Worm (Caenorhabditis elegans): ENCODE data around the gene Y41E3.18.
"Not testable (repeated sequence)": the region's sequence is repeated elsewhere in the genome, so short reads cannot be mapped to it uniquely, and the experiment has no call there.

The Y41E3.18 gene

ce11 chrIV:15049288-15050094, 16.1 kb downstream of the Y41E3.18 start (continued):
- TF ChIP-seq hsf-1 (GFP tag; IDR thresholded peaks at IDR 0.05) (0 out of 2 replicates have a peak, but pooled peaks have one; percentile 5), bed-2 (GFP tag; IDR thresholded peaks at IDR 0.05) (no peak), ceh-91 (GFP tag; IDR thresholded peaks at IDR 0.05) (no peak), efl-1 (GFP tag; optimal IDR thresholded peaks at IDR 0.05) (no peak), atf-7 (tag; optimal IDR thresholded peaks at IDR 0.05) (no peak)

ce11 chrIV:15047940-15048339, 17.6 kb downstream of the Y41E3.18 start:
- TF ChIP-seq snpc-4 (GFP tag; optimal IDR thresholded peaks at IDR 0.05), result not testable (repeated sequence)
- TF ChIP-seq snpc-4 (tag; optimal IDR thresholded peaks at IDR 0.05) (peak in 1 of 4 experiments; percentile 67), mcd-1 (GFP tag; IDR thresholded peaks at IDR 0.05) (0 out of 2 replicates have a peak, but pooled peaks have one; percentile 29)

- TF ChIP-seq madf-10 (tag; optimal IDR thresholded peaks at IDR 0.05) (no peak), hlh-12 (tag; optimal IDR thresholded peaks at IDR 0.05) (no peak), egl-18 (GFP tag; IDR thresholded peaks at IDR 0.05) (no peak), xnd-1 (tag; optimal IDR thresholded peaks at IDR 0.05) (no peak), efl-1 (GFP tag; optimal IDR thresholded peaks at IDR 0.05) (no peak), athp-1 (tag; optimal IDR thresholded peaks at IDR 0.05) (no peak), F23B12.7 (tag; optimal IDR thresholded peaks at IDR 0.05; ENCODE audit: insufficient read depth) (no peak), F52B5.7 (tag; optimal IDR thresholded peaks at IDR 0.05) (no peak), dpl-1 (GFP tag; optimal IDR thresholded peaks at IDR 0.05) (no peak), gei-17 (GFP tag; optimal IDR thresholded peaks at IDR 0.05) (no peak), lin-26 (GFP tag; IDR thresholded peaks at IDR 0.05) (0 out of 2 replicates have a peak, but pooled peaks have one; percentile 37), attf-5 (GFP tag; optimal IDR thresholded peaks at IDR 0.05) (no peak), ceh-27 (GFP tag; optimal IDR thresholded peaks at IDR 0.05) (no peak), lsl-1 (GFP tag; optimal IDR thresholded peaks at IDR 0.05) (no peak), ceh-79 (tag; optimal IDR thresholded peaks at IDR 0.05) (no peak), rec-8 (tag; optimal IDR thresholded peaks at IDR 0.05) (no peak), tbx-9 (tag; optimal IDR thresholded peaks at IDR 0.05; ENCODE audit: borderline replicate concordance) (no peak), egrh-3 (GFP tag; IDR thresholded peaks at IDR 0.05) (peak; percentile 45; the same call in 1 of the 2 replicates), Y79H2A.3 (GFP tag; conservative IDR thresholded peaks at IDR 0.05) (no peak), zfh-2 (GFP tag; conservative IDR thresholded peaks at IDR 0.05) (peak; percentile 46; the same call in 1 of the 2 replicates), ztf-18 (tag; optimal IDR thresholded peaks at IDR 0.05) (peak; percentile 37), dox-1 (GFP tag; IDR thresholded peaks at IDR 0.05) (0 out of 2 replicates have a peak, but pooled peaks have one; percentile 9), snpc-4 (GFP tag; optimal IDR thresholded peaks at IDR 0.05) (no peak), snpc-4 (tag; optimal IDR thresholded peaks at IDR 0.05) (peak in 1 of 4 experiments; percentile 37), B0336.3 (GFP tag; IDR thresholded peaks at IDR 0.05) (no peak), cebp-2 (GFP tag; IDR thresholded peaks at IDR 0.05) (peak; percentile 83; the same call in 1 of the 2 replicates), F55B11.4 (tag; optimal IDR thresholded peaks at IDR 0.05; ENCODE audit: borderline replicate concordance, insufficient read depth) (no peak), ceh-58 (GFP tag; IDR thresholded peaks at IDR 0.05) (no peak), pbrm-1 (GFP tag; IDR thresholded peaks at IDR 0.05) (no peak), nhr-27 (tag; optimal IDR thresholded peaks at IDR 0.05) (no peak), F57A8.1 (GFP tag; optimal IDR thresholded peaks at IDR 0.05) (no peak), lag-1 (GFP tag; IDR thresholded peaks at IDR 0.05) (no peak), him-1 (tag; optimal IDR thresholded peaks at IDR 0.05) (no peak), Y56A3A.18 (GFP tag; IDR thresholded peaks at IDR 0.05) (no peak)
Measured at ce11 chrIV:15046162-15046561, 19.4 kb downstream of the Y41E3.18 start.

Measured in whole organism, young adult.